Fruit fly (Drosophila melanogaster): ENCODE results near the gene CG6277.

dm6 chr3R:27018187-27018586, 4.8 kb downstream of the CG6277 start, which contains the start of gene CG17192:
- TF ChIP-seq CG13204 (GFP tag; optimal IDR thresholded peaks at IDR 0.05) (no peak), CG12605 (GFP tag; IDR thresholded peaks at IDR 0.05) (no peak), CG9948 (tag; optimal IDR thresholded peaks at IDR 0.05) (no peak), Pif1A (GFP tag; optimal IDR thresholded peaks at IDR 0.05) (no peak), CG10348 (GFP tag; IDR thresholded peaks at IDR 0.05) (no peak), Pif1B (GFP tag; optimal IDR thresholded peaks at IDR 0.05) (no peak), CG17806 (tag; optimal IDR thresholded peaks at IDR 0.05) (no peak), Snoo (tag; optimal IDR thresholded peaks at IDR 0.05) (no peak)

All from whole organism, pupa.